Worm (Caenorhabditis elegans): ENCODE results near the gene ZK262.9.

DNA sequence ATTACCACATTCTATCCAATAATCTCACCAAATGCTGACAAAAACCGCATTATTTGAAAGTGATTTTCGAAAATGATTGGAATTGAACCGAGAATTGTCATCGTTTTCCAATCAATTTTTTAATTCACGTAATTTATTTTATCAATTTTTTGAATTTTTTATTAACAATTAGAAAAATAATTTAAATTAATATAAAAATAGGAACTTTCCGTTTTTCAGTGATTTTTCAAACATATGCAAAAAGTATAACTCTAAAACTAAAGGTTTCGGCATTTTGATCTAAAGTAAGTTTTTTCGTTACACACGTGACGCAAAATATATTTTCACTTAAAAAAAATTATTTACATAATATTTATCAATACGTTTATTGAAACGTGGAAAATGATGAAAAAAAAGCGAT, 45.4 kb upstream of the ZK262.9 start, which contains the start of gene Y51A2B.6:
- TF ChIP-seq nhr-28 (tag; optimal IDR thresholded peaks at IDR 0.05) (no peak), unc-62 (GFP tag; optimal IDR thresholded peaks at IDR 0.05) (no peak), ces-1 (GFP tag; optimal IDR thresholded peaks at IDR 0.05) (no peak), ceh-43 (GFP tag; optimal IDR thresholded peaks at IDR 0.05) (no peak), lin-32 (GFP tag; optimal IDR thresholded peaks at IDR 0.05) (no peak), mab-5 (tag; optimal IDR thresholded peaks at IDR 0.05) (no peak), M03D4.4 (tag; optimal IDR thresholded peaks at IDR 0.05) (no peak), lin-13 (tag; optimal IDR thresholded peaks at IDR 0.05) (no peak), mep-1 (tag; optimal IDR thresholded peaks at IDR 0.05) (no peak)

Data from whole organism, mixed stage, embryonic.